In genomic region chr3R:11656614-11657216, dm6 we compare ENCODE assay signal across 1 fruit fly cellular context.
TF ChIP-seq lines count a peak whose summit lies in the region.

No protein-coding gene starts in this region.

TF ChIP-seq in whole organism, embryonic, 481 proteins besides CTCF, POLR2A, EP300 and RAD21 (continued from another document and continues in another):
- peak; percentile 97 for TF ChIP-seq CG34422 (GFP tag; IDR thresholded peaks at IDR 0.05; lab: Robert Waterston, UW)
- peak; percentile 91 for TF ChIP-seq CG9609 (GFP tag; optimal IDR thresholded peaks at IDR 0.05; lab: Kevin White, UChicago)
- TF ChIP-seq CG8089 (GFP tag; optimal IDR thresholded peaks at IDR 0.05; lab: Kevin White, UChicago) = peak; percentile 90
- TF ChIP-seq dysf (GFP tag; IDR thresholded peaks at IDR 0.05; lab: Robert Waterston, UW) = peak; percentile 98
- peak; percentile 94 for TF ChIP-seq CG1602 (GFP tag; optimal IDR thresholded peaks at IDR 0.05; lab: Kevin White, UChicago)
- peak; percentile 94 for TF ChIP-seq schlank (tag; optimal IDR thresholded peaks at IDR 0.05; lab: Kevin White, UChicago)
- TF ChIP-seq CG13123 (GFP tag; optimal IDR thresholded peaks at IDR 0.05; lab: Kevin White, UChicago) = peak; percentile 93
- peak; percentile 87 for TF ChIP-seq emc (GFP tag; optimal IDR thresholded peaks at IDR 0.05; lab: Kevin White, UChicago)
- peak; percentile 99 for TF ChIP-seq Rfx (GFP tag; IDR thresholded peaks at IDR 0.05; lab: Robert Waterston, UW)
- peak; percentile 86 for TF ChIP-seq disco-r (GFP tag; optimal IDR thresholded peaks at IDR 0.05; lab: Kevin White, UChicago)
- peak; percentile 95 for TF ChIP-seq CG10209 (GFP tag; optimal IDR thresholded peaks at IDR 0.05; lab: Kevin White, UChicago)
- TF ChIP-seq Dip3 (GFP tag; optimal IDR thresholded peaks at IDR 0.05; lab: Kevin White, UChicago) = peak; percentile 96
- TF ChIP-seq CG2202 (tag; optimal IDR thresholded peaks at IDR 0.05; lab: Kevin White, UChicago) = peak; percentile 90
- TF ChIP-seq CG17568 (GFP tag; optimal IDR thresholded peaks at IDR 0.05; lab: Kevin White, UChicago) = peak; percentile 96
- TF ChIP-seq bowl (GFP tag; IDR thresholded peaks at IDR 0.05; lab: Robert Waterston, UW) = peak; percentile 94
- TF ChIP-seq exex (tag; optimal IDR thresholded peaks at IDR 0.05; lab: Kevin White, UChicago) = peak; percentile 79
- peak; percentile 76 for TF ChIP-seq CG15696 (tag; optimal IDR thresholded peaks at IDR 0.05; lab: Kevin White, UChicago)
- TF ChIP-seq CG8478 (optimal IDR thresholded peaks at IDR 0.05; lab: Kevin White, UChicago) = no peak
- peak; percentile 85 for TF ChIP-seq CG33557 (GFP tag; optimal IDR thresholded peaks at IDR 0.05; lab: Kevin White, UChicago)
- TF ChIP-seq tap (tag; optimal IDR thresholded peaks at IDR 0.05; lab: Kevin White, UChicago) = peak; percentile 96
- peak; percentile 18 for TF ChIP-seq CG9797 (GFP tag; optimal IDR thresholded peaks at IDR 0.05; lab: Kevin White, UChicago)
- TF ChIP-seq CG4404 (GFP tag; IDR thresholded peaks at IDR 0.05; lab: Robert Waterston, UW) = peak; percentile 86
- TF ChIP-seq lov (optimal IDR thresholded peaks at IDR 0.05; lab: Kevin White, UChicago) = no peak
- peak; percentile 97 for TF ChIP-seq lov (GFP tag; IDR thresholded peaks at IDR 0.05; lab: Robert Waterston, UW)
- TF ChIP-seq CG2129 (GFP tag; IDR thresholded peaks at IDR 0.05; lab: Robert Waterston, UW; ENCODE audit: partially characterized antibody) = no peak
- TF ChIP-seq psq (GFP tag; optimal IDR thresholded peaks at IDR 0.05; lab: Kevin White, UChicago) = peak; percentile 84
- TF ChIP-seq sr (GFP tag; IDR thresholded peaks at IDR 0.05; lab: Robert Waterston, UW) = peak; percentile 84
- TF ChIP-seq zfh2 (GFP tag; optimal IDR thresholded peaks at IDR 0.05; lab: Kevin White, UChicago) = peak; percentile 95
- TF ChIP-seq Dip2 (GFP tag; IDR thresholded peaks at IDR 0.05; lab: Robert Waterston, UW) = peak; percentile 62; the same call in 1 of the 2 replicates
- TF ChIP-seq chn (GFP tag; optimal IDR thresholded peaks at IDR 0.05; lab: Kevin White, UChicago) = peak; percentile 97
- peak; percentile 98 for TF ChIP-seq Ets65A (GFP tag; lab: Kevin White, UChicago)
- peak; percentile 93 for TF ChIP-seq CG14667 (GFP tag; IDR thresholded peaks at IDR 0.05; lab: Robert Waterston, UW)
- TF ChIP-seq eve (GFP tag; optimal IDR thresholded peaks at IDR 0.05; lab: Kevin White, UChicago) = peak in 1 of 2 experiments; percentile 97
- TF ChIP-seq en (GFP tag; optimal IDR thresholded peaks at IDR 0.05; lab: Kevin White, UChicago) = peak; percentile 88
- TF ChIP-seq Abd-B (GFP tag; optimal IDR thresholded peaks at IDR 0.05; lab: Kevin White, UChicago) = peak; percentile 91
- peak; percentile 96 for TF ChIP-seq caup (GFP tag; optimal IDR thresholded peaks at IDR 0.05; lab: Kevin White, UChicago; ENCODE audit: severe bottlenecking)
- TF ChIP-seq bab2 (GFP tag; optimal IDR thresholded peaks at IDR 0.05; lab: Kevin White, UChicago) = peak; percentile 96
- TF ChIP-seq CG7786 (GFP tag; optimal IDR thresholded peaks at IDR 0.05; lab: Kevin White, UChicago) = peak; percentile 96
- peak; percentile 78 for TF ChIP-seq CG4360 (GFP tag; IDR thresholded peaks at IDR 0.05; lab: Robert Waterston, UW)
- TF ChIP-seq CG30020 (tag; optimal IDR thresholded peaks at IDR 0.05; lab: Kevin White, UChicago) = peak; percentile 65
- peak; percentile 37 to 51 for TF ChIP-seq insv (GFP tag; optimal IDR thresholded peaks at IDR 0.05; lab: Kevin White, UChicago)
- TF ChIP-seq CHES-1-like (GFP tag; optimal IDR thresholded peaks at IDR 0.05; lab: Kevin White, UChicago) = peak; percentile 92
- no peak for TF ChIP-seq D (optimal IDR thresholded peaks at IDR 0.05; lab: Kevin White, UChicago)
- peak; percentile 86 for TF ChIP-seq D (GFP tag; optimal IDR thresholded peaks at IDR 0.05; lab: Kevin White, UChicago)
- peak in 1 of 3 experiments; percentile 92 for TF ChIP-seq lola (GFP tag; optimal IDR thresholded peaks at IDR 0.05; lab: Kevin White, UChicago)
- peak; percentile 94 for TF ChIP-seq CG12155 (GFP tag; optimal IDR thresholded peaks at IDR 0.05; lab: Kevin White, UChicago)
- peak; percentile 95 for TF ChIP-seq CG13624 (GFP tag; optimal IDR thresholded peaks at IDR 0.05; lab: Kevin White, UChicago)
- peak; percentile 90 for TF ChIP-seq CG10959 (GFP tag; IDR thresholded peaks at IDR 0.05; lab: Robert Waterston, UW)
- peak; percentile 91 for TF ChIP-seq CG15514 (GFP tag; optimal IDR thresholded peaks at IDR 0.05; lab: Kevin White, UChicago)
- peak; percentile 93 for TF ChIP-seq CG30431 (GFP tag; optimal IDR thresholded peaks at IDR 0.05; lab: Kevin White, UChicago)
- peak; percentile 90 for TF ChIP-seq CG18764 (GFP tag; optimal IDR thresholded peaks at IDR 0.05; lab: Kevin White, UChicago)
- TF ChIP-seq Doc3 (GFP tag; IDR thresholded peaks at IDR 0.05; lab: Robert Waterston, UW; ENCODE audit: partially characterized antibody) = 0 out of 3 replicates have a peak, but pooled peaks have one; percentile 13
- peak; percentile 37 for TF ChIP-seq stwl (tag; optimal IDR thresholded peaks at IDR 0.05; lab: Kevin White, UChicago)
- TF ChIP-seq ATbp (GFP tag; optimal IDR thresholded peaks at IDR 0.05; lab: Kevin White, UChicago) = peak; percentile 94
- peak; percentile 82 for TF ChIP-seq twi (tag; optimal IDR thresholded peaks at IDR 0.05; lab: Kevin White, UChicago)
- TF ChIP-seq bsh (GFP tag; optimal IDR thresholded peaks at IDR 0.05; lab: Kevin White, UChicago) = peak; percentile 98
- peak; percentile 96 for TF ChIP-seq Meics (GFP tag; optimal IDR thresholded peaks at IDR 0.05; lab: Kevin White, UChicago)
- peak; percentile 93 for TF ChIP-seq maf-S (GFP tag; optimal IDR thresholded peaks at IDR 0.05; lab: Kevin White, UChicago)
- TF ChIP-seq ind (GFP tag; optimal IDR thresholded peaks at IDR 0.05; lab: Kevin White, UChicago) = peak; percentile 96
- TF ChIP-seq bcd (GFP tag; optimal IDR thresholded peaks at IDR 0.05; lab: Kevin White, UChicago) = peak; percentile 96
- peak; percentile 94 for TF ChIP-seq CG9727 (GFP tag; optimal IDR thresholded peaks at IDR 0.05; lab: Kevin White, UChicago)
- TF ChIP-seq slp2 (GFP tag; optimal IDR thresholded peaks at IDR 0.05; lab: Kevin White, UChicago) = peak; percentile 90
- TF ChIP-seq fd102C (GFP tag; optimal IDR thresholded peaks at IDR 0.05; lab: Kevin White, UChicago) = peak; percentile 56
- TF ChIP-seq ranshi (GFP tag; IDR thresholded peaks at IDR 0.05; lab: Robert Waterston, UW) = peak; percentile 97
- peak; percentile 97 for TF ChIP-seq H2.0 (GFP tag; IDR thresholded peaks at IDR 0.05; lab: Robert Waterston, UW)
- TF ChIP-seq Optix (GFP tag; IDR thresholded peaks at IDR 0.05; lab: Robert Waterston, UW) = peak; percentile 96
- TF ChIP-seq gt (GFP tag; IDR thresholded peaks at IDR 0.05; lab: Robert Waterston, UW) = peak; percentile 87
- peak; percentile 95 for TF ChIP-seq gsb-n (tag; optimal IDR thresholded peaks at IDR 0.05; lab: Kevin White, UChicago)
- no peak for TF ChIP-seq tna (GFP tag; IDR thresholded peaks at IDR 0.05; lab: Robert Waterston, UW; ENCODE audit: partially characterized antibody)
- no peak for TF ChIP-seq BEAF-32 (GFP tag; optimal IDR thresholded peaks at IDR 0.05; lab: Kevin White, UChicago)
- TF ChIP-seq sima (GFP tag; optimal IDR thresholded peaks at IDR 0.05; lab: Kevin White, UChicago) = peak; percentile 74
- peak; percentile 88 for TF ChIP-seq CG13894 (tag; optimal IDR thresholded peaks at IDR 0.05; lab: Kevin White, UChicago)
- TF ChIP-seq ash1 (GFP tag; optimal IDR thresholded peaks at IDR 0.05; lab: Kevin White, UChicago) = peak; percentile 84
- peak; percentile 95 for TF ChIP-seq CG12299 (tag; optimal IDR thresholded peaks at IDR 0.05; lab: Kevin White, UChicago)
- peak; percentile 97 for TF ChIP-seq CG30403 (GFP tag; optimal IDR thresholded peaks at IDR 0.05; lab: Kevin White, UChicago)
- peak; percentile 92 for TF ChIP-seq Sox100B (GFP tag; optimal IDR thresholded peaks at IDR 0.05; lab: Kevin White, UChicago)
- peak; percentile 98 for TF ChIP-seq CG2120 (GFP tag; optimal IDR thresholded peaks at IDR 0.05; lab: Kevin White, UChicago)
- TF ChIP-seq hth (optimal IDR thresholded peaks at IDR 0.05; lab: Kevin White, UChicago) = no peak
- TF ChIP-seq CG4617 (GFP tag; optimal IDR thresholded peaks at IDR 0.05; lab: Kevin White, UChicago; ENCODE audit: borderline replicate concordance) = peak; percentile 87
- peak; percentile 96 for TF ChIP-seq Bteb2 (GFP tag; optimal IDR thresholded peaks at IDR 0.05; lab: Kevin White, UChicago)
- peak; percentile 90 for TF ChIP-seq CG1024 (GFP tag; IDR thresholded peaks at IDR 0.05; lab: Robert Waterston, UW)
- TF ChIP-seq PHDP (tag; optimal IDR thresholded peaks at IDR 0.05; lab: Kevin White, UChicago) = peak; percentile 97
- no peak for TF ChIP-seq tll (GFP tag; optimal IDR thresholded peaks at IDR 0.05; lab: Kevin White, UChicago)
- peak; percentile 98 for TF ChIP-seq gem (tag; optimal IDR thresholded peaks at IDR 0.05; lab: Kevin White, UChicago)
- TF ChIP-seq tin (GFP tag; optimal IDR thresholded peaks at IDR 0.05; lab: Kevin White, UChicago) = peak; percentile 95
- peak; percentile 87 for TF ChIP-seq CG9437 (GFP tag; optimal IDR thresholded peaks at IDR 0.05; lab: Kevin White, UChicago)
- TF ChIP-seq CG8290 (GFP tag; optimal IDR thresholded peaks at IDR 0.05; lab: Kevin White, UChicago) = peak; percentile 80
- peak in 1 of 2 experiments; percentile 96 for TF ChIP-seq CG8290 (tag; optimal IDR thresholded peaks at IDR 0.05; lab: Kevin White, UChicago)
- peak; percentile 84 for TF ChIP-seq Rx (GFP tag; IDR thresholded peaks at IDR 0.05; lab: Robert Waterston, UW)
- no peak for TF ChIP-seq fru (optimal IDR thresholded peaks at IDR 0.05; lab: Kevin White, UChicago)
- peak; percentile 90 for TF ChIP-seq ro (GFP tag; IDR thresholded peaks at IDR 0.05; lab: Robert Waterston, UW)
- TF ChIP-seq CG2678 (tag; optimal IDR thresholded peaks at IDR 0.05; lab: Kevin White, UChicago) = peak; percentile 98
- peak; percentile 95 for TF ChIP-seq CG4730 (GFP tag; IDR thresholded peaks at IDR 0.05; lab: Robert Waterston, UW)
- TF ChIP-seq sug (tag; optimal IDR thresholded peaks at IDR 0.05; lab: Kevin White, UChicago) = peak; percentile 85
- TF ChIP-seq CG17612 (GFP tag; IDR thresholded peaks at IDR 0.05; lab: Robert Waterston, UW) = peak; percentile 94
- TF ChIP-seq CG3281 (GFP tag; optimal IDR thresholded peaks at IDR 0.05; lab: Kevin White, UChicago) = peak; percentile 95
- no peak for TF ChIP-seq sna (GFP tag; IDR thresholded peaks at IDR 0.05; lab: Robert Waterston, UW; ENCODE audit: partially characterized antibody)
- TF ChIP-seq CG16863 (GFP tag; optimal IDR thresholded peaks at IDR 0.05; lab: Kevin White, UChicago) = peak; percentile 93
- peak; percentile 97 for TF ChIP-seq CG17328 (GFP tag; IDR thresholded peaks at IDR 0.05; lab: Robert Waterston, UW)
- peak; percentile 92 for TF ChIP-seq CG7987 (GFP tag; optimal IDR thresholded peaks at IDR 0.05; lab: Kevin White, UChicago)
- TF ChIP-seq CG6689 (GFP tag; IDR thresholded peaks at IDR 0.05; lab: Robert Waterston, UW) = peak; percentile 96
- TF ChIP-seq chif (GFP tag; optimal IDR thresholded peaks at IDR 0.05; lab: Kevin White, UChicago) = peak; percentile 95 to 96
- no peak for TF ChIP-seq pan (optimal IDR thresholded peaks at IDR 0.05; lab: Kevin White, UChicago)
- peak in 1 of 2 experiments; percentile 98 for TF ChIP-seq pan (GFP tag; optimal IDR thresholded peaks at IDR 0.05 in 1 of 2, IDR thresholded peaks at IDR 0.05 in 1 of 2)
- TF ChIP-seq knrl (GFP tag; IDR thresholded peaks at IDR 0.05; lab: Robert Waterston, UW; ENCODE audit: partially characterized antibody) = no peak
- peak; percentile 90 for TF ChIP-seq nerfin-1 (tag; optimal IDR thresholded peaks at IDR 0.05; lab: Kevin White, UChicago)
- peak; percentile 90 for TF ChIP-seq CG11093 (GFP tag; IDR thresholded peaks at IDR 0.05; lab: Robert Waterston, UW)
- TF ChIP-seq CG17186 (GFP tag; optimal IDR thresholded peaks at IDR 0.05; lab: Kevin White, UChicago) = peak; percentile 72
- TF ChIP-seq nmo (GFP tag; optimal IDR thresholded peaks at IDR 0.05; lab: Kevin White, UChicago) = peak; percentile 96
- peak; percentile 87 for TF ChIP-seq dm (GFP tag; optimal IDR thresholded peaks at IDR 0.05; lab: Kevin White, UChicago)
- TF ChIP-seq Six4 (GFP tag; optimal IDR thresholded peaks at IDR 0.05; lab: Kevin White, UChicago) = peak; percentile 95
- TF ChIP-seq Max (GFP tag; optimal IDR thresholded peaks at IDR 0.05; lab: Kevin White, UChicago) = peak; percentile 92
- no peak for TF ChIP-seq CG34224 (GFP tag; IDR thresholded peaks at IDR 0.05; lab: Robert Waterston, UW; ENCODE audit: partially characterized antibody)
- TF ChIP-seq ab (GFP tag; optimal IDR thresholded peaks at IDR 0.05; lab: Kevin White, UChicago) = peak; percentile 84
- TF ChIP-seq CG11723 (GFP tag; optimal IDR thresholded peaks at IDR 0.05; lab: Kevin White, UChicago) = peak; percentile 91
- peak; percentile 93 for TF ChIP-seq wor (GFP tag; IDR thresholded peaks at IDR 0.05; lab: Robert Waterston, UW)
- TF ChIP-seq Ets97D (GFP tag; optimal IDR thresholded peaks at IDR 0.05; lab: Kevin White, UChicago) = peak; percentile 88
- TF ChIP-seq Eip74EF (GFP tag; optimal IDR thresholded peaks at IDR 0.05; lab: Kevin White, UChicago) = peak in 1 of 2 experiments; percentile 90
- TF ChIP-seq CG15011 (GFP tag; optimal IDR thresholded peaks at IDR 0.05; lab: Kevin White, UChicago) = peak; percentile 90
- peak; percentile 95 to 97 for TF ChIP-seq Pdp1 (GFP tag; optimal IDR thresholded peaks at IDR 0.05; lab: Kevin White, UChicago)
- peak; percentile 96 to 97 for TF ChIP-seq dpn (GFP tag; optimal IDR thresholded peaks at IDR 0.05; lab: Kevin White, UChicago)
- TF ChIP-seq sisA (GFP tag; IDR thresholded peaks at IDR 0.05; lab: Robert Waterston, UW) = peak; percentile 96
- peak; percentile 97 for TF ChIP-seq HHEX (GFP tag; optimal IDR thresholded peaks at IDR 0.05; lab: Kevin White, UChicago)
- peak; percentile 81 for TF ChIP-seq CG10274 (GFP tag; optimal IDR thresholded peaks at IDR 0.05; lab: Kevin White, UChicago)
- peak; percentile 96 for TF ChIP-seq Oli (tag; optimal IDR thresholded peaks at IDR 0.05; lab: Kevin White, UChicago)
- TF ChIP-seq CG42726 (GFP tag; IDR thresholded peaks at IDR 0.05; lab: Robert Waterston, UW; ENCODE audit: partially characterized antibody) = no peak
- TF ChIP-seq CG14441 (GFP tag; IDR thresholded peaks at IDR 0.05; lab: Robert Waterston, UW) = peak; percentile 97
- TF ChIP-seq ara (GFP tag; IDR thresholded peaks at IDR 0.05; lab: Robert Waterston, UW) = peak; percentile 95
- TF ChIP-seq gfzf (GFP tag; optimal IDR thresholded peaks at IDR 0.05; lab: Kevin White, UChicago) = no peak
- peak; percentile 95 for TF ChIP-seq CG11504 (tag; optimal IDR thresholded peaks at IDR 0.05; lab: Kevin White, UChicago)
- peak; percentile 87 for TF ChIP-seq ewg (GFP tag; optimal IDR thresholded peaks at IDR 0.05; lab: Kevin White, UChicago)
